Fruit fly (Drosophila melanogaster): ENCODE data around the gene Exo84.

The Exo84 gene

DNA sequence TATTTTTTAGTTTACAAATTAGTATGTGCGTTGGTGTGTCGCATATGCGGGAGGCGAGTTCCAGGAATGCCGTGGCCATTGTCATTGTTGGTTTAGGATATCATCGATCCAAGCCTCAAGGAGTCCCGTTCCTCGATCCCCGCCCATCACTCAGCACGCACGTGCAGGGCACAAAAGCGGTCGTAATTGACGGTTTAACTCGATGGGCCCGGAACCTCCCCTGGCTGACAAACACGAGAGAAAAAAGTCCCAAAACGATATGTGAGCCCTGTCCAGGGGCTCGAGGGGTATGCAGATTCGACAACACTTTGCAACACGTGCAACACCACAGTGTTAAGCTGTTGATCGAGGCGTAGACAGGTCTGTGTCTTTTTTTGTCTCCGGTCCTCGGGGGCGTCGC lies 24.2 kb downstream of the Exo84 start (continued):
- TF ChIP-seq tll (GFP tag; optimal IDR thresholded peaks at IDR 0.05) (peak in 1 of 2 experiments; percentile 4), sens-2 (GFP tag; IDR thresholded peaks at IDR 0.05) (no peak), CG30431 (GFP tag; optimal IDR thresholded peaks at IDR 0.05) (no peak), CG8765 (GFP tag; IDR thresholded peaks at IDR 0.05) (no peak), crol (GFP tag; IDR thresholded peaks at IDR 0.05) (peak; percentile 72), tx (GFP tag; optimal IDR thresholded peaks at IDR 0.05) (no peak), Nf-YA (GFP tag; IDR thresholded peaks at IDR 0.05) (no peak), CG1647 (GFP tag; optimal IDR thresholded peaks at IDR 0.05) (no peak), bbx (GFP tag; IDR thresholded peaks at IDR 0.05; ENCODE audit: partially characterized antibody) (no peak), D19A (tag; optimal IDR thresholded peaks at IDR 0.05) (no peak), Eip74EF (GFP tag; optimal IDR thresholded peaks at IDR 0.05) (no peak), D (optimal IDR thresholded peaks at IDR 0.05) (peak; percentile 31), D (GFP tag; optimal IDR thresholded peaks at IDR 0.05) (no peak)

DNA sequence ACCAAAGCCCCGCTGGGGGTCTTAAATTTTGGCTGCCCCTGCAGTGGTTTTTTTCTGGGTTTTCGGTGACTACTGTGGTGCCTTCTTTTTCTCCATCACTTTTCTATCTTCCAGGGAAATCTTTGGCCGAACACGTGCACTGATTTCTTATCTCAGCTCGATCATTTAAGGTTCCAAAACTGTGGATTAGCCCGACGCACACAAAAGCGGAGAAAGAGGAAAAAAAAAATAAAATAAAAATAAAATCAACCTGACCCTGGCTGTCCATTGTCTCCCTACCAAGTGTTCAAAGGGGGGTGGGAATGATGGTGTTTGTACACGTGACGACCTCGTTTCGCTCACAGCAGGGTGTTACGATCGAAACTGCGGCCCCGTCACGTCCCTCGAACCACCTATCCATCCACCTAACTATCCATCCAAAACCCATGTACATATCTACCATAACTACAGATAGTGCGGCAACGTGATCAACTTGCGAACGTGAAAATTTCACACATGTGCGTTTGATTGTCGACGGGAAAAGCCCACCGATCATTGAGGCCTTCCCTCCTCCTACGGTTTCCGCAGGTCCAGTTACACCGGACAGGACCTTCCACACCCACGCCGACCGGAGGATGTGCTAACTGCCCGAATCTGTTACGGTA lies 25.3 kb downstream of the Exo84 start:
- TF ChIP-seq CG17359 (tag; optimal IDR thresholded peaks at IDR 0.05) (peak; percentile 71), ac (GFP tag; optimal IDR thresholded peaks at IDR 0.05) (peak; percentile 16), fd3F (GFP tag; optimal IDR thresholded peaks at IDR 0.05) (no peak), p53 (GFP tag; optimal IDR thresholded peaks at IDR 0.05) (peak; percentile 33), HLH3B (GFP tag; IDR thresholded peaks at IDR 0.05) (no peak), Kr (GFP tag; optimal IDR thresholded peaks at IDR 0.05) (peak; percentile 49), CG17328 (GFP tag; IDR thresholded peaks at IDR 0.05) (0 out of 2 replicates have a peak, but pooled peaks have one; percentile 5), CG1233 (GFP tag; optimal IDR thresholded peaks at IDR 0.05) (no peak), crol (GFP tag; IDR thresholded peaks at IDR 0.05) (peak; percentile 53; the same call in 1 of the 2 replicates), twi (tag; optimal IDR thresholded peaks at IDR 0.05) (peak; percentile 50), Xrp1 (GFP tag; IDR thresholded peaks at IDR 0.05) (no peak), lov (optimal IDR thresholded peaks at IDR 0.05) (no peak), lov (GFP tag; IDR thresholded peaks at IDR 0.05) (0 out of 3 replicates have a peak, but pooled peaks have one; percentile 60), pb (GFP tag; optimal IDR thresholded peaks at IDR 0.05) (no peak), sens (GFP tag) (peak; percentile 67), CG8089 (GFP tag; optimal IDR thresholded peaks at IDR 0.05) (no peak), Atf6 (GFP tag; IDR thresholded peaks at IDR 0.05) (no peak), D (optimal IDR thresholded peaks at IDR 0.05) (peak; percentile 38), D (GFP tag; optimal IDR thresholded peaks at IDR 0.05) (peak; percentile 15), CG15479 (GFP tag; optimal IDR thresholded peaks at IDR 0.05) (peak; percentile 52), CG6854 (GFP tag; optimal IDR thresholded peaks at IDR 0.05) (no peak), kni (GFP tag; optimal IDR thresholded peaks at IDR 0.05) (peak; percentile 62), cato (GFP tag; optimal IDR thresholded peaks at IDR 0.05; ENCODE audit: borderline replicate concordance) (no peak), Stat92E (GFP tag; optimal IDR thresholded peaks at IDR 0.05) (peak in 1 of 3 experiments; percentile 57), schlank (tag; optimal IDR thresholded peaks at IDR 0.05) (no peak), tll (GFP tag; optimal IDR thresholded peaks at IDR 0.05) (peak in 1 of 2 experiments; percentile 53), grn (GFP tag; optimal IDR thresholded peaks at IDR 0.05) (peak; percentile 98), cwo (GFP tag; optimal IDR thresholded peaks at IDR 0.05) (peak; percentile 69), sim (GFP tag; IDR thresholded peaks at IDR 0.05) (0 out of 2 replicates have a peak, but pooled peaks have one; percentile 23), bbx (GFP tag; IDR thresholded peaks at IDR 0.05; ENCODE audit: partially characterized antibody) (no peak), CG30403 (GFP tag; optimal IDR thresholded peaks at IDR 0.05) (no peak), wor (GFP tag; IDR thresholded peaks at IDR 0.05) (no peak), Awh (GFP tag; IDR thresholded peaks at IDR 0.05) (0 out of 2 replicates have a peak, but pooled peaks have one; percentile 45), pzg (GFP tag; optimal IDR thresholded peaks at IDR 0.05) (no peak), sqz (GFP tag; optimal IDR thresholded peaks at IDR 0.05) (peak; percentile 93), pros (GFP tag; optimal IDR thresholded peaks at IDR 0.05) (peak; percentile 75), sob (GFP tag; IDR thresholded peaks at IDR 0.05) (no peak)

Data from whole organism, embryonic.